Fruit fly (Drosophila melanogaster): Measurements from ENCODE around the gene CG14551.

CG14551 gene

dm6 chr3R:26021195-26021914 lies 41.5 kb downstream of the CG14551 start (continued):
- TF ChIP-seq Eip74EF (GFP tag; optimal IDR thresholded peaks at IDR 0.05) (peak in 1 of 2 experiments; percentile 94), stc (GFP tag; IDR thresholded peaks at IDR 0.05) (peak; percentile 68; the same call in 1 of the 2 replicates), Max (GFP tag; optimal IDR thresholded peaks at IDR 0.05) (peak; percentile 86), psq (GFP tag; optimal IDR thresholded peaks at IDR 0.05) (peak; percentile 75), CG3281 (GFP tag; optimal IDR thresholded peaks at IDR 0.05) (peak; percentile 93), Rx (GFP tag; IDR thresholded peaks at IDR 0.05) (peak; percentile 37; the same call in 1 of the 2 replicates), Hmr (GFP tag; optimal IDR thresholded peaks at IDR 0.05) (peak; percentile 93), Adf1 (GFP tag; IDR thresholded peaks at IDR 0.05) (peak; percentile 9; the same call in 1 of the 2 replicates), CG30431 (GFP tag; optimal IDR thresholded peaks at IDR 0.05) (peak; percentile 92), Nf-YB (GFP tag; optimal IDR thresholded peaks at IDR 0.05) (peak; percentile 85), hb (GFP tag; IDR thresholded peaks at IDR 0.05; ENCODE audit: partially characterized antibody) (peak; percentile 60; the same call in 1 of the 3 replicates), CG1647 (GFP tag; optimal IDR thresholded peaks at IDR 0.05) (peak; percentile 59), ind (GFP tag; optimal IDR thresholded peaks at IDR 0.05) (peak; percentile 91), CG12659 (GFP tag; optimal IDR thresholded peaks at IDR 0.05) (peak; percentile 97), CG11695 (GFP tag; IDR thresholded peaks at IDR 0.05) (peak; percentile 91), slou (GFP tag; optimal IDR thresholded peaks at IDR 0.05) (peak; percentile 84), CG13287 (GFP tag; IDR thresholded peaks at IDR 0.05; ENCODE audit: partially characterized antibody) (no peak), CG12769 (tag; optimal IDR thresholded peaks at IDR 0.05) (peak; percentile 98), CG31224 (GFP tag; IDR thresholded peaks at IDR 0.05) (peak; percentile 61), kay (GFP tag; optimal IDR thresholded peaks at IDR 0.05) (peak; percentile 71), Ssrp (tag; optimal IDR thresholded peaks at IDR 0.05) (peak; percentile 98), vvl (GFP tag; IDR thresholded peaks at IDR 0.05) (peak; percentile 74), CG14860 (GFP tag; IDR thresholded peaks at IDR 0.05; ENCODE audit: partially characterized antibody) (peak; percentile 49; the same call in 2 of the 3 replicates), CG31441 (GFP tag; IDR thresholded peaks at IDR 0.05) (peak; percentile 99), CG16815 (GFP tag; optimal IDR thresholded peaks at IDR 0.05) (peak; percentile 99), CG3838 (GFP tag; optimal IDR thresholded peaks at IDR 0.05) (peak; percentile 63), Doc2 (GFP tag; IDR thresholded peaks at IDR 0.05) (peak; percentile 73), Optix (GFP tag; IDR thresholded peaks at IDR 0.05) (0 out of 3 replicates have a peak, but pooled peaks have one; percentile 36), CG30020 (tag; optimal IDR thresholded peaks at IDR 0.05) (peak; percentile 87), sqz (GFP tag; optimal IDR thresholded peaks at IDR 0.05) (peak; percentile 94), Poxn (GFP tag; IDR thresholded peaks at IDR 0.05) (peak; percentile 55), Six4 (GFP tag; optimal IDR thresholded peaks at IDR 0.05) (peak; percentile 92), CG12104 (GFP tag; optimal IDR thresholded peaks at IDR 0.05) (peak; percentile 97), Ravus (GFP tag; IDR thresholded peaks at IDR 0.05) (peak; percentile 20), HmgZ (tag; optimal IDR thresholded peaks at IDR 0.05) (peak; percentile 71), Kr (GFP tag; optimal IDR thresholded peaks at IDR 0.05) (peak; percentile 79), CG8765 (GFP tag; IDR thresholded peaks at IDR 0.05) (no peak; the same call in none of the 2 replicates), CG2116 (GFP tag; optimal IDR thresholded peaks at IDR 0.05) (peak; percentile 77), odd (GFP tag; optimal IDR thresholded peaks at IDR 0.05) (peak; percentile 97), CG18011 (GFP tag; optimal IDR thresholded peaks at IDR 0.05) (peak; percentile 75), lab (GFP tag; optimal IDR thresholded peaks at IDR 0.05) (peak; percentile 88), CG7745 (tag; optimal IDR thresholded peaks at IDR 0.05) (no peak), D19A (tag; optimal IDR thresholded peaks at IDR 0.05) (peak; percentile 94), ara (GFP tag; IDR thresholded peaks at IDR 0.05) (peak; percentile 83), Camta (GFP tag; optimal IDR thresholded peaks at IDR 0.05) (peak; percentile 94), Xrp1 (GFP tag; IDR thresholded peaks at IDR 0.05) (peak; percentile 85), gsb (GFP tag; IDR thresholded peaks at IDR 0.05) (peak; percentile 61; the same call in 1 of the 2 replicates), Ets65A (GFP tag) (peak; percentile 66), Myb (GFP tag; optimal IDR thresholded peaks at IDR 0.05) (peak; percentile 63)

Measured in whole organism, embryonic.